Worm (Caenorhabditis elegans): Measurements from ENCODE around the gene F55C5.10.
A peak's percentile ranks its signal among the peaks of the same experiment; 100 is the strongest.

The F55C5.10 gene

DNA sequence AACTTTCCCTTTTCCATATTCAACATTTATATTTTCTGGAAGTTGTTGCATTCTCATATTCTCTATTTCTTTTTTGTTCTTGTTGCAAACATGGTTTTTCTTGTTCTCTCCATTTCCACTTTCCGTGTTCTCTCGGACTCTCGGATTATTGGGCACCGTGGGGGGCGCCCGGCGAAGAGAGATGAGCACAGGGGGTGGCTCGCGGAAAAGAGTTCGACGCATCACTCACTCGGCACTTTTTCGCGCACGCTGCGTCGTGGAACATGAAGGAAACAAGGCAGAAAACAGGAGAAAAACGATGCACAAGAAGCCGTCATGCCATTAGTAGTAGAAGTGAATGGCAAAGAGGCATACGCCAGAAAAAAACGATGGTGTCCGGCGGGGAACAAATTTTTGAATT lies 43.4 kb downstream of the F55C5.10 start:
- TF ChIP-seq ceh-20 (GFP tag; IDR thresholded peaks at IDR 0.05), result no peak
- no peak for TF ChIP-seq daf-19 (GFP tag; conservative IDR thresholded peaks at IDR 0.05)
- no peak for TF ChIP-seq spr-1 (tag; optimal IDR thresholded peaks at IDR 0.05)
- TF ChIP-seq lir-3 (tag; optimal IDR thresholded peaks at IDR 0.05), result no peak
- TF ChIP-seq Y105C5A.15 (GFP tag; IDR thresholded peaks at IDR 0.05), result no peak
- TF ChIP-seq egl-27 (tag; optimal IDR thresholded peaks at IDR 0.05), result no peak
- TF ChIP-seq zfp-3 (GFP tag; conservative IDR thresholded peaks at IDR 0.05), result no peak
- 0 out of 2 replicates have a peak, but pooled peaks have one; percentile 8 for TF ChIP-seq F26F4.8 (GFP tag; conservative IDR thresholded peaks at IDR 0.05)
- 0 out of 2 replicates have a peak, but pooled peaks have one; percentile 17 for TF ChIP-seq hmg-1.1 (GFP tag; IDR thresholded peaks at IDR 0.05)
- TF ChIP-seq set-16 (GFP tag; IDR thresholded peaks at IDR 0.05), result peak; percentile 67

DNA sequence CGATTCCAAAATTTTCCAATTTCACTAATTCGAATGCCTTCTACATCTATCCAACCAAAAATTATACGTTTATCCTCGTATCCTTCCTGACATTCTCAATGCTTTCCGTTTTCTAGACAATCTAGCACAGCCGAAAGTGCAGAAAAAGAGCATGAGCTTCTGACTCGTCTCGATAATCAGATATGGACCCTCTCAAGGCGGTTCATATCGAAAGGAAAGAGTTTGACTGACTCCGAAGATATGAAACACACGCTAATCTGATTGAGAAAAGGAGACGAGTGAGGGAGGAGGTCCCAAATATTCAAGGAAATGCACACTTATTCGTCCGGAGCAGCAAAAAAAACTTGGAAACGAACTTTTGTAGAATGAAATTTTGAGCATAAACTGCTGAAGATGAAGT lies 45.9 kb downstream of the F55C5.10 start:
- no peak for TF ChIP-seq ceh-82 (tag; optimal IDR thresholded peaks at IDR 0.05)
- no peak for TF ChIP-seq vab-7 (GFP tag; IDR thresholded peaks at IDR 0.05)
- TF ChIP-seq unc-62 (GFP tag; optimal IDR thresholded peaks at IDR 0.05 in 1 of 2), result peak in 1 of 2 experiments; percentile 86
- no peak for TF ChIP-seq unc-62 (tag; optimal IDR thresholded peaks at IDR 0.05)
- no peak for TF ChIP-seq spr-3 (GFP tag; optimal IDR thresholded peaks at IDR 0.05)
- no peak for TF ChIP-seq unc-39 (tag; optimal IDR thresholded peaks at IDR 0.05)
- no peak for TF ChIP-seq lir-3 (tag; optimal IDR thresholded peaks at IDR 0.05)
- no peak for TF ChIP-seq ces-1 (GFP tag; optimal IDR thresholded peaks at IDR 0.05)
- TF ChIP-seq arid-1 (GFP tag; conservative IDR thresholded peaks at IDR 0.05), result no peak

DNA sequence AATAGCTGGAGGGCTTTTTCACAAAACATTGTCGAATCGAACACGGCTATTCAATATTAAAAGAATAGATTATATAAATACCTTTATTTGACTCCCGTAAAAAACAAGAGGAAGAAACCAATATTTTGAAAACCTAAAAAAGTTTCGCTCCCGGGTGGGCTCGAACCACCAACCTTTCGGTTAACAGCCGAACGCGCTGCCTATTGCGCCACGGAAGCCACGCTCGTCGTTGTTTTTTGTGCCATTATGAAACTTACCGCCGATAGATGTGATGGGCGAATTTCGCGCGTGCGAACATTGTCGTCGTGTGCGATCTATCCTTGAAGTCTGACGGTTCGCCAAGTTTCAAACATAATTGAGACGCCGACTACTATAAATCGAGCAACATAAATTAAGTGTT lies 48.5 kb downstream of the F55C5.10 start:
- TF ChIP-seq arid-1 (GFP tag; conservative IDR thresholded peaks at IDR 0.05) (peak; percentile 51; the same call in 1 of the 2 replicates), zfp-3 (GFP tag; conservative IDR thresholded peaks at IDR 0.05) (no peak), mxl-2 (GFP tag; conservative IDR thresholded peaks at IDR 0.05) (no peak), lsy-2 (tag; optimal IDR thresholded peaks at IDR 0.05) (peak in 1 of 2 experiments; percentile 40), ctbp-1 (GFP tag; IDR thresholded peaks at IDR 0.05) (peak; percentile 68; the same call in 1 of the 2 replicates), daf-16 (GFP tag; optimal IDR thresholded peaks at IDR 0.05) (peak in 1 of 2 experiments; percentile 18), daf-16 (tag; optimal IDR thresholded peaks at IDR 0.05) (no peak), tra-1 (GFP tag; IDR thresholded peaks at IDR 0.05) (no peak), unc-62 (GFP tag; optimal IDR thresholded peaks at IDR 0.05 in 1 of 2) (no peak), unc-62 (tag; optimal IDR thresholded peaks at IDR 0.05) (no peak), lim-7 (GFP tag; IDR thresholded peaks at IDR 0.05) (peak; percentile 72), hif-1 (tag; optimal IDR thresholded peaks at IDR 0.05) (peak in 1 of 2 experiments; percentile 24), ceh-44 (GFP tag; IDR thresholded peaks at IDR 0.05) (peak; percentile 33; the same call in 1 of the 2 replicates), F26F4.8 (GFP tag; conservative IDR thresholded peaks at IDR 0.05) (0 out of 2 replicates have a peak, but pooled peaks have one; percentile 13), unc-130 (GFP tag; optimal IDR thresholded peaks at IDR 0.05) (peak; percentile 53), ZK337.2 (GFP tag; IDR thresholded peaks at IDR 0.05) (0 out of 2 replicates have a peak, but pooled peaks have one; percentile 22), mxl-3 (GFP tag; optimal IDR thresholded peaks at IDR 0.05) (no peak), mep-1 (tag; optimal IDR thresholded peaks at IDR 0.05) (no peak), ama-1 (optimal IDR thresholded peaks at IDR 0.05) (no peak), zip-11 (GFP tag; IDR thresholded peaks at IDR 0.05) (no peak), aly-2 (tag; optimal IDR thresholded peaks at IDR 0.05) (no peak), F37D6.2 (tag; optimal IDR thresholded peaks at IDR 0.05) (no peak), nhr-11 (tag; optimal IDR thresholded peaks at IDR 0.05) (peak; percentile 10), spr-1 (tag; optimal IDR thresholded peaks at IDR 0.05) (no peak), snpc-1.2 (GFP tag; IDR thresholded peaks at IDR 0.05) (no peak), dmd-9 (GFP tag; IDR thresholded peaks at IDR 0.05) (0 out of 2 replicates have a peak, but pooled peaks have one; percentile 56), sdz-12 (GFP tag; optimal IDR thresholded peaks at IDR 0.05) (peak; percentile 37), Y5F2A.4 (GFP tag; optimal IDR thresholded peaks at IDR 0.05) (no peak), fkh-10 (GFP tag; optimal IDR thresholded peaks at IDR 0.05) (no peak), egl-27 (tag; optimal IDR thresholded peaks at IDR 0.05) (no peak), jun-1 (tag; optimal IDR thresholded peaks at IDR 0.05) (no peak), zag-1 (tag; optimal IDR thresholded peaks at IDR 0.05) (no peak), hlh-30 (tag; optimal IDR thresholded peaks at IDR 0.05; ENCODE audit: insufficient read depth) (peak; percentile 42), unc-39 (tag; optimal IDR thresholded peaks at IDR 0.05) (no peak), dpl-1 (GFP tag; optimal IDR thresholded peaks at IDR 0.05) (peak; percentile 26), pha-4 (GFP tag; IDR thresholded peaks at IDR 0.05) (peak; percentile 44; the same call in 1 of the 2 replicates), pha-4 (tag; optimal IDR thresholded peaks at IDR 0.05) (no peak), ceh-20 (GFP tag; IDR thresholded peaks at IDR 0.05) (0 out of 2 replicates have a peak, but pooled peaks have one; percentile 17)
